Worm (Caenorhabditis elegans) whole organism, L1 larva: ENCODE measurements around the gene mcat-1.

Source experiments
- C16A3.4 ChIP-seq: fragments of 150-350 bp; optimal IDR thresholded peaks from 2 replicates; lab custom pipeline; 2014; ENCODE audit warnings: missing biosample characterization, missing genetic modification characterization
- Y116A8C.19 ChIP-seq: sonication (generic microtip); optimal IDR thresholded peaks from 2 replicates; lab custom pipeline; 2016; ENCODE audit warnings: missing compliant biosample characterization, missing genetic modification characterization, borderline replicate concordance
- aly-2 ChIP-seq: fragments of 150-350 bp; optimal IDR thresholded peaks from 2 replicates; lab custom pipeline; 2014; ENCODE audit warnings: missing biosample characterization, missing genetic modification characterization
- ceh-90 ChIP-seq: sonication (generic microtip); optimal IDR thresholded peaks from 2 replicates; lab custom pipeline; 2016; ENCODE audit warnings: missing genetic modification characterization, missing compliant biosample characterization
- mdl-1 ChIP-seq, 2 experiments: fragments of 150-350 bp; optimal IDR thresholded peaks; 2 replicates each; lab custom pipeline; 2014 to 2017; ENCODE audit warnings: missing biosample characterization in 2 of 2, missing genetic modification characterization in 2 of 2, inconsistent platforms in 1 of 2
- snpc-4 ChIP-seq: fragments of 150-350 bp; optimal IDR thresholded peaks from 2 replicates; lab custom pipeline; 2014; ENCODE audit warnings: missing biosample characterization, missing genetic modification characterization
- unc-130 ChIP-seq: fragments of 150-350 bp; optimal IDR thresholded peaks from 2 replicates; lab custom pipeline; 2017; ENCODE audit warnings: missing biosample characterization, missing genetic modification characterization, inconsistent platforms
- unc-30 ChIP-seq: sonication (generic microtip); optimal IDR thresholded peaks from 2 replicates; lab custom pipeline; 2017; ENCODE audit warnings: missing biosample characterization, missing genetic modification characterization
- unc-62 ChIP-seq: fragments of 150-350 bp; optimal IDR thresholded peaks from 2 replicates; lab custom pipeline; 2014; ENCODE audit warnings: missing biosample characterization, missing genetic modification reagents, missing genetic modification characterization
- ztf-4 ChIP-seq: fragments of 150-350 bp; optimal IDR thresholded peaks from 2 replicates; lab custom pipeline; 2014; ENCODE audit warnings: missing biosample characterization, missing genetic modification characterization

DNA sequence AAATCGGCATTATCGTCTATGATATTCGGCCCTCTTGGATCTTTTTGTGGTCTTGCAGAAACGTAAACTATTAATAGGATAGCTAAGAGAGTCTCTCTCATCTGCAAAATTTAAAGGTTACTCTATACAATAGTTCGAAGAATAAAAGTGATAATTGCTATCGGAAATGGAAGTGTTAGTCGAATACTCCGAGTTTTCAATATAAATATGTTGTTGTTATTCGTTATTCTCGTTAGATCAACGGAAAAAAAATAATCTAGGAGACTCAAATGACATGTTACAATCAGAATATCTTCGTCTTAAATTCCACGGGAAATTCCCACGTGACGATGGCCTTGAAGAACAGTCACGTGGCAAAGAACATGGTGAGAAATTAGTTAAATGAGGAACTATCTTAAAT is 36.1 kb downstream of the mcat-1 start, which contains the start of gene tre-5:
- no peak for TF ChIP-seq unc-62 (GFP tag; lab: Kevin White, UChicago)
- TF ChIP-seq unc-30 (tag; lab: Kevin White, UChicago), result no peak
- no peak for TF ChIP-seq mdl-1 (tag; optimal IDR thresholded peaks at IDR 0.05; lab: Kevin White, UChicago)
- TF ChIP-seq aly-2 (tag; lab: Kevin White, UChicago), result no peak
- no peak for TF ChIP-seq Y116A8C.19 (tag; lab: Kevin White, UChicago)
- TF ChIP-seq snpc-4 (tag; lab: Kevin White, UChicago), result no peak
- TF ChIP-seq ztf-4, result no peak
- TF ChIP-seq C16A3.4, result no peak
- TF ChIP-seq unc-130 (tag; lab: Kevin White, UChicago), result no peak
- TF ChIP-seq ceh-90 (tag; lab: Kevin White, UChicago), result no peak
